Worm (Caenorhabditis elegans) whole organism, L3 larva: ENCODE results near the gene dnj-2.

Experiments
- R02D3.7 ChIP-seq: fragments of 150-350 bp; optimal IDR thresholded peaks from 2 replicates; lab custom pipeline; 2014; ENCODE audit warnings: missing biosample characterization, missing genetic modification characterization
- ZK546.5 ChIP-seq: sonication (generic microtip); optimal IDR thresholded peaks from 2 replicates; lab custom pipeline; 2017; ENCODE audit warnings: missing biosample characterization, missing genetic modification characterization
- aly-2 ChIP-seq: fragments of 150-350 bp; optimal IDR thresholded peaks from 2 replicates; lab custom pipeline; 2014; ENCODE audit warnings: missing biosample characterization, missing genetic modification characterization
- ama-1 ChIP-seq: fragments of 150-350 bp; optimal IDR thresholded peaks from 2 replicates; lab custom pipeline; 2018
- ceh-16 ChIP-seq: sonication (generic microtip); optimal IDR thresholded peaks from 2 replicates; lab custom pipeline; 2017; ENCODE audit warnings: missing biosample characterization, missing genetic modification characterization
- egl-5 ChIP-seq: fragments of 150-350 bp; optimal IDR thresholded peaks from 2 replicates; lab custom pipeline; 2017; ENCODE audit warnings: missing biosample characterization, missing genetic modification reagents, missing genetic modification characterization, inconsistent platforms
- elt-1 ChIP-seq: fragments of 150-350 bp; optimal IDR thresholded peaks from 2 replicates; lab custom pipeline; 2014; ENCODE audit warnings: missing biosample characterization, missing genetic modification characterization
- elt-2 ChIP-seq: sonication (generic microtip); optimal IDR thresholded peaks from 2 replicates; lab custom pipeline; 2016; ENCODE audit warnings: missing genetic modification reagents, mild to moderate bottlenecking, missing genetic modification characterization, missing compliant biosample characterization
- elt-3 ChIP-seq, 3 experiments: fragments of 150-350 bp in 1 of 3; sonication (generic microtip) in 2 of 3; optimal IDR thresholded peaks; 2 replicates in 2 of 3; 4 replicates in 1 of 3; lab custom pipeline; 2014 to 2017; ENCODE audit warnings: missing biosample characterization in 3 of 3, missing genetic modification characterization in 3 of 3
- eor-1 ChIP-seq, 2 experiments: fragments of 150-350 bp; optimal IDR thresholded peaks; 2 replicates each; lab custom pipeline; 2014 to 2018; ENCODE audit warnings: missing biosample characterization in 2 of 2, missing genetic modification characterization in 2 of 2
- fkh-10 ChIP-seq: sonication (generic microtip); optimal IDR thresholded peaks from 2 replicates; lab custom pipeline; 2017; ENCODE audit warnings: missing biosample characterization, missing genetic modification reagents, missing genetic modification characterization
- fkh-2 ChIP-seq: fragments of 150-350 bp; optimal IDR thresholded peaks from 2 replicates; lab custom pipeline; 2014; ENCODE audit warnings: missing biosample characterization, missing genetic modification reagents, missing genetic modification characterization
- fos-1 ChIP-seq: fragments of 150-350 bp; optimal IDR thresholded peaks from 2 replicates; lab custom pipeline; 2014; ENCODE audit warnings: missing biosample characterization, missing genetic modification characterization
- hmg-11 ChIP-seq: sonication (generic microtip); optimal IDR thresholded peaks from 2 replicates; lab custom pipeline; 2016; ENCODE audit warnings: missing genetic modification characterization, missing compliant biosample characterization
- jun-1 ChIP-seq: fragments of 150-350 bp; optimal IDR thresholded peaks from 2 replicates; lab custom pipeline; 2014; ENCODE audit warnings: missing biosample characterization, missing genetic modification reagents, missing genetic modification characterization
- lin-15B ChIP-seq: fragments of 150-350 bp; optimal IDR thresholded peaks from 2 replicates; lab custom pipeline; 2014; ENCODE audit warnings: missing biosample characterization, missing genetic modification characterization
- lin-39 ChIP-seq: fragments of 150-350 bp; optimal IDR thresholded peaks from 2 replicates; lab custom pipeline; 2018; ENCODE audit warnings: missing biosample characterization, missing genetic modification reagents, missing genetic modification characterization
- lsy-12 ChIP-seq: sonication (generic microtip); optimal IDR thresholded peaks from 2 replicates; lab custom pipeline; 2016; ENCODE audit warnings: mild to moderate bottlenecking, missing genetic modification characterization, missing compliant biosample characterization
- mdl-1 ChIP-seq: fragments of 150-350 bp; optimal IDR thresholded peaks from 2 replicates; lab custom pipeline; 2014; ENCODE audit warnings: missing biosample characterization, missing genetic modification characterization
- mml-1 ChIP-seq: fragments of 150-350 bp; sonication (generic microtip); optimal IDR thresholded peaks from 3 replicates; lab custom pipeline; 2014; ENCODE audit warnings: missing biosample characterization, missing genetic modification characterization
- nfya-1 ChIP-seq: sonication (generic microtip); optimal IDR thresholded peaks from 2 replicates; lab custom pipeline; 2017; ENCODE audit warnings: missing genetic modification characterization, mild to moderate bottlenecking, missing compliant biosample characterization, antibody characterized with exemption, moderate library complexity; ENCODE audit not compliant: insufficient read depth
- nhr-11 ChIP-seq: fragments of 150-350 bp; optimal IDR thresholded peaks from 2 replicates; lab custom pipeline; 2014; ENCODE audit warnings: missing biosample characterization, missing genetic modification characterization
- nhr-12 ChIP-seq: fragments of 150-350 bp; optimal IDR thresholded peaks from 2 replicates; lab custom pipeline; 2014; ENCODE audit warnings: missing biosample characterization, missing genetic modification characterization
- nhr-23 ChIP-seq: fragments of 150-350 bp; optimal IDR thresholded peaks from 2 replicates; lab custom pipeline; 2014; ENCODE audit warnings: missing biosample characterization, missing genetic modification reagents, missing genetic modification characterization
- nhr-237 ChIP-seq: fragments of 150-350 bp; optimal IDR thresholded peaks from 2 replicates; lab custom pipeline; 2014; ENCODE audit warnings: missing biosample characterization, missing genetic modification characterization
- nhr-25 ChIP-seq: sonication (generic microtip); optimal IDR thresholded peaks from 2 replicates; lab custom pipeline; 2017; ENCODE audit warnings: missing biosample characterization, missing genetic modification characterization
- nhr-28 ChIP-seq: fragments of 150-350 bp; optimal IDR thresholded peaks from 2 replicates; lab custom pipeline; 2014; ENCODE audit warnings: missing biosample characterization, missing genetic modification characterization
- nhr-43 ChIP-seq: sonication (generic microtip); optimal IDR thresholded peaks from 2 replicates; lab custom pipeline; 2016; ENCODE audit warnings: mild to moderate bottlenecking, missing genetic modification characterization, missing compliant biosample characterization; ENCODE audit not compliant: poor library complexity, severe bottlenecking
- nhr-67 ChIP-seq: fragments of 150-350 bp; optimal IDR thresholded peaks from 2 replicates; lab custom pipeline; 2014; ENCODE audit warnings: missing biosample characterization, missing genetic modification characterization
- nhr-77 ChIP-seq: fragments of 150-350 bp; optimal IDR thresholded peaks from 2 replicates; lab custom pipeline; 2014; ENCODE audit warnings: missing biosample characterization, missing genetic modification characterization
- pha-4 ChIP-seq: fragments of 150-350 bp; optimal IDR thresholded peaks from 2 replicates; lab custom pipeline; 2014; ENCODE audit warnings: missing biosample characterization, missing genetic modification reagents, missing genetic modification characterization
- pqm-1 ChIP-seq: fragments of 150-350 bp; optimal IDR thresholded peaks from 2 replicates; lab custom pipeline; 2017; ENCODE audit warnings: missing biosample characterization, missing genetic modification characterization, inconsistent platforms
- sea-2 ChIP-seq: fragments of 150-350 bp; sonication (generic microtip); optimal IDR thresholded peaks from 4 replicates; lab custom pipeline; 2014; ENCODE audit warnings: missing biosample characterization, missing genetic modification reagents, missing genetic modification characterization
- skn-1 ChIP-seq: fragments of 150-350 bp; optimal IDR thresholded peaks from 2 replicates; lab custom pipeline; 2014; ENCODE audit warnings: missing biosample characterization, missing genetic modification characterization
- snpc-4 ChIP-seq: fragments of 150-350 bp; optimal IDR thresholded peaks from 2 replicates; lab custom pipeline; 2014; ENCODE audit warnings: missing biosample characterization, missing genetic modification characterization
- unc-62 ChIP-seq: fragments of 150-350 bp; sonication (generic microtip); optimal IDR thresholded peaks from 4 replicates; lab custom pipeline; 2014; ENCODE audit warnings: missing biosample characterization, missing genetic modification reagents, missing genetic modification characterization
- zag-1 ChIP-seq: fragments of 150-350 bp; optimal IDR thresholded peaks from 2 replicates; lab custom pipeline; 2014; ENCODE audit warnings: missing biosample characterization, missing genetic modification characterization
- ztf-11 ChIP-seq: fragments of 150-350 bp; optimal IDR thresholded peaks from 2 replicates; lab custom pipeline; 2014; ENCODE audit warnings: missing biosample characterization, missing genetic modification characterization

dnj-2 gene

ce11 chrIV:11319884-11320362 lies 6.1 kb upstream of the dnj-2 start, which contains the start of gene B0035.18:
TSS of gene B0035.18 (plus strand) at chrIV:11320312.
- TF ChIP-seq elt-1 (tag; lab: Kevin White, UChicago) (no peak), unc-62 (GFP tag; lab: Kevin White, UChicago) (no peak)

ce11 chrIV:11317119-11317518 lies 3.3 kb upstream of the dnj-2 start, which contains the start of gene gspd-1:
TSS of gene gspd-1 (plus strand) at chrIV:11317419.
- TF ChIP-seq nhr-23 (tag; lab: Kevin White, UChicago) (no peak), aly-2 (tag; lab: Kevin White, UChicago) (no peak), unc-62 (GFP tag; lab: Kevin White, UChicago) (no peak), nhr-28 (tag; lab: Kevin White, UChicago) (no peak), lin-15B (tag; lab: Kevin White, UChicago) (no peak), jun-1 (no peak), nhr-11 (no peak), fos-1 (tag; lab: Kevin White, UChicago) (no peak), nhr-67 (no peak), egl-5 (tag; lab: Kevin White, UChicago) (no peak), mdl-1 (tag; lab: Kevin White, UChicago) (no peak), eor-1 (tag; optimal IDR thresholded peaks at IDR 0.05; lab: Kevin White, UChicago) (no peak), pha-4 (tag; lab: Kevin White, UChicago) (no peak), ZK546.5 (tag; lab: Kevin White, UChicago) (no peak), nhr-237 (no peak), sea-2 (no peak), nhr-43 (tag; lab: Kevin White, UChicago) (no peak), fkh-2 (tag; lab: Kevin White, UChicago) (no peak), skn-1 (tag; lab: Kevin White, UChicago) (no peak), lsy-12 (no peak)

- peak; percentile 57 for TF ChIP-seq pha-4 (tag; lab: Kevin White, UChicago)
- TF ChIP-seq mml-1 (tag; lab: Kevin White, UChicago) = no peak
- TF ChIP-seq, all 47 proteins: peak for 1
These were observed 2.9 kb upstream of the dnj-2 start for ce11 chrIV:11316640-11317039.

ce11 chrIV:11316106-11316505 lies 2.3 kb upstream of the dnj-2 start:
- TF ChIP-seq nhr-11 (no peak), skn-1 (tag; lab: Kevin White, UChicago) (peak; percentile 81)

- TF ChIP-seq mml-1 (tag; lab: Kevin White, UChicago) (no peak), fkh-10 (no peak), ztf-11 (tag; lab: Kevin White, UChicago) (no peak), eor-1 (tag; optimal IDR thresholded peaks at IDR 0.05; lab: Kevin White, UChicago) (no peak), hmg-11 (no peak), mdl-1 (tag; lab: Kevin White, UChicago) (no peak), ZK546.5 (tag; lab: Kevin White, UChicago) (no peak), nhr-25 (tag; lab: Kevin White, UChicago) (no peak)
These were observed 1.9 kb upstream of the dnj-2 start for ce11 chrIV:11315688-11316087.

- TF ChIP-seq eor-1 (tag; optimal IDR thresholded peaks at IDR 0.05; lab: Kevin White, UChicago) (no peak), nhr-23 (tag; lab: Kevin White, UChicago) (peak; percentile 63), mdl-1 (tag; lab: Kevin White, UChicago) (no peak), nhr-25 (tag; lab: Kevin White, UChicago) (peak; percentile 3), pha-4 (tag; lab: Kevin White, UChicago) (peak; percentile 60), snpc-4 (tag; lab: Kevin White, UChicago) (peak; percentile 18), ceh-16 (tag; lab: Kevin White, UChicago) (no peak), ama-1 (no peak), fkh-10 (no peak), hmg-11 (peak; percentile 25), nhr-43 (tag; lab: Kevin White, UChicago) (peak; percentile 68), zag-1 (tag; lab: Kevin White, UChicago) (no peak), unc-62 (GFP tag; lab: Kevin White, UChicago) (no peak), R02D3.7 (tag; lab: Kevin White, UChicago) (no peak), elt-3 (tag; optimal IDR thresholded peaks at IDR 0.05; lab: Kevin White, UChicago) (no peak), elt-2 (tag; lab: Kevin White, UChicago) (no peak), lsy-12 (no peak), nhr-77 (no peak), nhr-67 (no peak), lin-39 (no peak), nhr-12 (tag; lab: Kevin White, UChicago) (no peak), nhr-11 (no peak), nfya-1 (tag; lab: Kevin White, UChicago) (peak; percentile 62), aly-2 (tag; lab: Kevin White, UChicago) (no peak), lin-15B (tag; lab: Kevin White, UChicago) (peak; percentile 85), pqm-1 (no peak), sea-2 (no peak)
These were observed 1.1 kb upstream of the dnj-2 start, which contains the start of the genes B0035.3, B0035.22 and pfd-4 for ce11 chrIV:11314885-11315284. TSS of gene B0035.3 (minus strand) at chrIV:11314998. TSS of gene B0035.22 (plus strand) at chrIV:11315153. TSS of gene pfd-4 (plus strand) at chrIV:11315207.
